Fruit fly (Drosophila melanogaster) whole organism, embryonic: ENCODE data around the gene CG7484.

Experiments
- Adf1 ChIP-seq: fragments of 200-800 bp; sonication (Bioruptor generic); IDR thresholded peaks from 2 replicates; pipeline ENCODE4 v1.3.6; 2022; ENCODE audit warnings: missing biosample characterization, missing genetic modification characterization
- B-H2 ChIP-seq: fragments of 200-800 bp; sonication (Bioruptor generic); optimal IDR thresholded peaks from 2 replicates; lab custom pipeline; 2018; ENCODE audit warnings: missing biosample characterization, mild to moderate bottlenecking, missing genetic modification characterization
- Bteb2 ChIP-seq: fragments of 200-800 bp; sonication (Bioruptor generic); optimal IDR thresholded peaks from 2 replicates; lab custom pipeline; 2016; ENCODE audit warnings: missing biosample characterization, missing genetic modification characterization
- CG10462 ChIP-seq: fragments of 200-800 bp; sonication (Bioruptor generic); optimal IDR thresholded peaks from 2 replicates; lab custom pipeline; 2016; ENCODE audit warnings: missing biosample characterization, missing genetic modification characterization
- CG10959 ChIP-seq: fragments of 200-800 bp; sonication (Bioruptor generic); IDR thresholded peaks from 2 replicates; pipeline ENCODE4 v1.3.6; 2022; ENCODE audit warnings: missing biosample characterization, missing genetic modification characterization
- CG10979 ChIP-seq: fragments of 200-800 bp; sonication (Bioruptor generic); optimal IDR thresholded peaks from 2 replicates; lab custom pipeline; 2018; ENCODE audit warnings: missing biosample characterization, mild to moderate bottlenecking, missing genetic modification characterization, moderate library complexity
- CG11504 ChIP-seq: fragments of 200-800 bp; sonication (Bioruptor generic); optimal IDR thresholded peaks from 3 replicates; lab custom pipeline; 2019; ENCODE audit warnings: missing biosample characterization, mild to moderate bottlenecking, missing genetic modification characterization, moderate library complexity
- CG12219 ChIP-seq: fragments of 200-800 bp; sonication (Bioruptor generic); optimal IDR thresholded peaks from 3 replicates; lab custom pipeline; 2018; ENCODE audit warnings: missing biosample characterization, mild to moderate bottlenecking, missing genetic modification characterization
- CG12659 ChIP-seq: fragments of 200-800 bp; sonication (Bioruptor generic); optimal IDR thresholded peaks from 3 replicates; lab custom pipeline; 2017; ENCODE audit warnings: mild to moderate bottlenecking, missing biosample characterization, missing genetic modification reagents, missing genetic modification characterization
- CG14014 ChIP-seq: fragments of 200-800 bp; sonication (Bioruptor generic); IDR thresholded peaks from 2 replicates; pipeline ENCODE4 v1.3.6; 2022; ENCODE audit warnings: missing biosample characterization, missing genetic modification characterization
- CG15479 ChIP-seq: fragments of 200-800 bp; sonication (Bioruptor generic); optimal IDR thresholded peaks from 3 replicates; lab custom pipeline; 2019; ENCODE audit warnings: missing biosample characterization, mild to moderate bottlenecking, missing genetic modification characterization, moderate library complexity
- CG18476 ChIP-seq: fragments of 200-800 bp; sonication (Bioruptor generic); optimal IDR thresholded peaks from 2 replicates; lab custom pipeline; 2016; ENCODE audit warnings: missing biosample characterization, mild to moderate bottlenecking, missing genetic modification characterization
- CG2889 ChIP-seq: fragments of 200-800 bp; sonication (Bioruptor generic); IDR thresholded peaks from 3 replicates; pipeline ENCODE4 v1.3.6; 2022; ENCODE audit warnings: missing biosample characterization, missing genetic modification characterization
- CG31224 ChIP-seq: fragments of 200-800 bp; sonication (Bioruptor generic); IDR thresholded peaks from 2 replicates; pipeline ENCODE4 v1.3.6; 2022; ENCODE audit warnings: missing biosample characterization, missing genetic modification characterization
- CG32772 ChIP-seq: fragments of 200-800 bp; sonication (Bioruptor generic); IDR thresholded peaks from 2 replicates; pipeline ENCODE4 v1.3.6; 2022; ENCODE audit warnings: missing biosample characterization, missing genetic modification characterization
- CG3838 ChIP-seq: fragments of 200-800 bp; sonication (Bioruptor generic); optimal IDR thresholded peaks from 3 replicates; lab custom pipeline; 2016; ENCODE audit warnings: missing biosample characterization, missing genetic modification characterization
- CG43689 ChIP-seq: fragments of 200-800 bp; sonication (Bioruptor generic); IDR thresholded peaks from 2 replicates; pipeline ENCODE4 v1.3.6; 2022; ENCODE audit warnings: missing biosample characterization, missing genetic modification characterization
- CG8089 ChIP-seq: fragments of 200-800 bp; sonication (Bioruptor generic); optimal IDR thresholded peaks from 3 replicates; lab custom pipeline; 2016; ENCODE audit warnings: missing biosample characterization, missing genetic modification characterization
- CG9609 ChIP-seq: fragments of 200-800 bp; sonication (Bioruptor generic); optimal IDR thresholded peaks from 3 replicates; lab custom pipeline; 2016; ENCODE audit warnings: missing biosample characterization, missing genetic modification characterization
- Chrac-16 ChIP-seq: fragments of 200-800 bp; sonication (Bioruptor generic); optimal IDR thresholded peaks from 3 replicates; lab custom pipeline; 2016; ENCODE audit warnings: missing biosample characterization, missing genetic modification characterization
- CoRest ChIP-seq: fragments of 200-800 bp; sonication (Bioruptor generic); optimal IDR thresholded peaks from 3 replicates; lab custom pipeline; 2018; ENCODE audit warnings: missing biosample characterization, mild to moderate bottlenecking, missing genetic modification characterization, moderate library complexity
- Fer1 ChIP-seq: fragments of 200-800 bp; sonication (Bioruptor generic); optimal IDR thresholded peaks from 2 replicates; lab custom pipeline; 2017; ENCODE audit warnings: missing biosample characterization, mild to moderate bottlenecking, missing genetic modification characterization
- HLH3B ChIP-seq: fragments of 200-800 bp; sonication (Bioruptor generic); IDR thresholded peaks from 2 replicates; pipeline ENCODE4 v1.3.6; 2022; ENCODE audit warnings: missing biosample characterization, missing genetic modification characterization
- HLH54F ChIP-seq: fragments of 200-800 bp; sonication (Bioruptor generic); optimal IDR thresholded peaks from 3 replicates; lab custom pipeline; 2016; ENCODE audit warnings: missing biosample characterization, missing genetic modification characterization
- Hr78 ChIP-seq, 2 experiments: fragments of 200-800 bp in 1 of 2; fragments of >200 bp in 1 of 2; sonication (Bioruptor generic) in 1 of 2; optimal IDR thresholded peaks; 2 replicates each; lab custom pipeline; 2017 to 2019; ENCODE audit warnings: missing biosample characterization in 2 of 2, missing genetic modification characterization in 2 of 2, mild to moderate bottlenecking in 1 of 2, moderate library complexity in 1 of 2
- Pdp1 ChIP-seq, 2 experiments: fragments of 200-800 bp; sonication (Bioruptor generic); optimal IDR thresholded peaks; 3 replicates each; lab custom pipeline; 2016; ENCODE audit warnings: missing biosample characterization in 2 of 2, missing genetic modification characterization in 2 of 2, mild to moderate bottlenecking in 1 of 2, moderate library complexity in 1 of 2
- Sry-δ ChIP-seq: fragments of 200-800 bp; sonication (Bioruptor generic); optimal IDR thresholded peaks from 2 replicates; lab custom pipeline; 2016; ENCODE audit warnings: missing biosample characterization, missing genetic modification characterization
- Ssrp ChIP-seq: fragments of 200-800 bp; sonication (Bioruptor generic); optimal IDR thresholded peaks from 2 replicates; lab custom pipeline; 2018; ENCODE audit warnings: missing biosample characterization, mild to moderate bottlenecking, missing genetic modification characterization, moderate library complexity
- Xrp1 ChIP-seq: fragments of 200-800 bp; sonication (Bioruptor generic); IDR thresholded peaks from 2 replicates; pipeline ENCODE4 v1.3.6; 2022; ENCODE audit warnings: missing biosample characterization, missing genetic modification characterization
- ash1 ChIP-seq: fragments of 200-800 bp; sonication (Bioruptor generic); optimal IDR thresholded peaks from 2 replicates; lab custom pipeline; 2018; ENCODE audit warnings: missing biosample characterization, mild to moderate bottlenecking, missing genetic modification characterization
- ato ChIP-seq: fragments of 200-800 bp; sonication (Bioruptor generic); IDR thresholded peaks from 2 replicates; pipeline ENCODE4 v1.3.6; 2022; ENCODE audit warnings: missing biosample characterization, missing genetic modification characterization; ENCODE audit not compliant: partially characterized antibody
- bigmax ChIP-seq: fragments of 200-800 bp; sonication (Bioruptor generic); optimal IDR thresholded peaks from 2 replicates; lab custom pipeline; 2018; ENCODE audit warnings: missing biosample characterization, mild to moderate bottlenecking, missing genetic modification characterization
- ci ChIP-seq: fragments of 200-800 bp; sonication (Bioruptor generic); IDR thresholded peaks from 3 replicates; pipeline ENCODE4 v1.3.6; 2022; ENCODE audit warnings: missing biosample characterization, missing genetic modification characterization
- crp ChIP-seq, 2 experiments: fragments of 200-800 bp; sonication (Bioruptor generic); optimal IDR thresholded peaks; 2 replicates in 1 of 2; 3 replicates in 1 of 2; lab custom pipeline; 2017; ENCODE audit warnings: missing biosample characterization in 2 of 2, missing genetic modification characterization in 2 of 2, mild to moderate bottlenecking in 1 of 2, moderate library complexity in 1 of 2
- dati ChIP-seq: fragments of 200-800 bp; sonication (Bioruptor generic); IDR thresholded peaks from 2 replicates; pipeline ENCODE4 v1.3.6; 2022; ENCODE audit warnings: missing biosample characterization, missing genetic modification characterization
- exex ChIP-seq: fragments of 200-800 bp; sonication (Bioruptor generic); optimal IDR thresholded peaks from 4 replicates; lab custom pipeline; 2018; ENCODE audit warnings: missing biosample characterization, mild to moderate bottlenecking, missing genetic modification characterization, moderate library complexity
- fd96Cb ChIP-seq: fragments of 200-800 bp; sonication (Bioruptor generic); optimal IDR thresholded peaks from 2 replicates; lab custom pipeline; 2018; ENCODE audit warnings: missing biosample characterization, mild to moderate bottlenecking, missing genetic modification characterization, moderate library complexity
- grau ChIP-seq: fragments of 200-800 bp; optimal IDR thresholded peaks from 3 replicates; lab custom pipeline; 2019; ENCODE audit warnings: missing biosample characterization, mild to moderate bottlenecking, missing genetic modification characterization, moderate library complexity
- insv ChIP-seq, 2 experiments: fragments of 200-800 bp; sonication (Bioruptor generic); optimal IDR thresholded peaks; 3 replicates each; lab custom pipeline; 2016 to 2018; ENCODE audit warnings: missing biosample characterization in 2 of 2, missing genetic modification characterization in 2 of 2
- lab ChIP-seq: fragments of 200-800 bp; sonication (Bioruptor generic); optimal IDR thresholded peaks from 3 replicates; lab custom pipeline; 2017; ENCODE audit warnings: missing biosample characterization, missing genetic modification characterization, mild to moderate bottlenecking, moderate library complexity, missing genetic modification reagents
- nmo ChIP-seq: fragments of 200-800 bp; sonication (Bioruptor generic); optimal IDR thresholded peaks from 2 replicates; lab custom pipeline; 2018; ENCODE audit warnings: missing biosample characterization, mild to moderate bottlenecking, missing genetic modification characterization, moderate library complexity
- pan ChIP-seq, 4 experiments: fragments of >200 bp in 3 of 4; fragments of 200-800 bp in 1 of 4; sonication (Bioruptor generic) in 1 of 4; optimal IDR thresholded peaks in 3 of 4; IDR thresholded peaks in 1 of 4; 2 replicates each; pipeline versions ENCODE4 v1.3.6 to Lab custom; 2017 to 2022; ENCODE audit warnings: missing biosample characterization in 2 of 4, missing genetic modification characterization in 2 of 4, mixed read lengths in 1 of 4
- pb ChIP-seq: fragments of 200-800 bp; sonication (Bioruptor generic); optimal IDR thresholded peaks from 3 replicates; lab custom pipeline; 2016; ENCODE audit warnings: missing biosample characterization, missing genetic modification characterization
- run ChIP-seq: fragments of 200-800 bp; sonication (Bioruptor generic); optimal IDR thresholded peaks from 3 replicates; lab custom pipeline; 2018; ENCODE audit warnings: missing biosample characterization, mild to moderate bottlenecking, missing genetic modification characterization
- sc ChIP-seq, 3 experiments: fragments of >200 bp in 2 of 3; fragments of 200-800 bp in 1 of 3; sonication (Bioruptor generic) in 1 of 3; optimal IDR thresholded peaks; 2 replicates in 2 of 3; 3 replicates in 1 of 3; lab custom pipeline; 2017; ENCODE audit warnings: mild to moderate bottlenecking in 1 of 3, missing biosample characterization in 1 of 3, missing genetic modification characterization in 1 of 3, missing genetic modification reagents in 1 of 3
- sima ChIP-seq: fragments of 200-800 bp; sonication (Bioruptor generic); optimal IDR thresholded peaks from 2 replicates; lab custom pipeline; 2016; ENCODE audit warnings: missing biosample characterization, missing genetic modification characterization
- tio ChIP-seq: fragments of 200-800 bp; sonication (Bioruptor generic); optimal IDR thresholded peaks from 2 replicates; lab custom pipeline; 2017; ENCODE audit warnings: missing biosample characterization, missing genetic modification characterization, inconsistent platforms
- tll ChIP-seq, 2 experiments: fragments of 200-800 bp in 1 of 2; fragments of >200 bp in 1 of 2; sonication (Bioruptor generic) in 1 of 2; optimal IDR thresholded peaks; 2 replicates each; lab custom pipeline; 2017 to 2019; ENCODE audit warnings: missing biosample characterization in 2 of 2, missing genetic modification characterization in 2 of 2, mild to moderate bottlenecking in 1 of 2, moderate library complexity in 1 of 2
- tna ChIP-seq: fragments of 200-800 bp; sonication (Bioruptor generic); IDR thresholded peaks from 2 replicates; pipeline ENCODE4 v1.3.6; 2022; ENCODE audit warnings: missing biosample characterization, missing genetic modification characterization; ENCODE audit not compliant: partially characterized antibody

The CG7484 gene

dm6 chr3L:17625014-17625413, 29.4 kb upstream of the CG7484 start (continued):
- TF ChIP-seq CG18476 (no peak), ci (GFP tag; lab: Robert Waterston, UW) (0 out of 3 replicates have a peak, but pooled peaks have one; percentile 36), CG8089 (GFP tag; lab: Kevin White, UChicago) (no peak), pan (optimal IDR thresholded peaks at IDR 0.05; lab: Kevin White, UChicago) (no peak), pan (GFP tag; optimal IDR thresholded peaks at IDR 0.05 in 1 of 2, IDR thresholded peaks at IDR 0.05 in 1 of 2) (no peak), sc (optimal IDR thresholded peaks at IDR 0.05; lab: Kevin White, UChicago) (no peak), sc (GFP tag; optimal IDR thresholded peaks at IDR 0.05; lab: Kevin White, UChicago) (no peak), Hr78 (GFP tag; optimal IDR thresholded peaks at IDR 0.05; lab: Kevin White, UChicago) (no peak), Pdp1 (GFP tag; optimal IDR thresholded peaks at IDR 0.05; lab: Kevin White, UChicago) (no peak), Chrac-16 (no peak), lab (GFP tag; lab: Kevin White, UChicago) (peak; percentile 43), B-H2 (GFP tag; lab: Kevin White, UChicago) (no peak), tna (GFP tag; lab: Robert Waterston, UW) (no peak), ash1 (GFP tag; lab: Kevin White, UChicago) (no peak), CG11504 (no peak), CG15479 (GFP tag; lab: Kevin White, UChicago) (no peak), Xrp1 (GFP tag; lab: Robert Waterston, UW) (0 out of 2 replicates have a peak, but pooled peaks have one; percentile 17), tio (no peak), CG43689 (GFP tag; lab: Robert Waterston, UW) (no peak), nmo (GFP tag; lab: Kevin White, UChicago) (no peak), Ssrp (tag; lab: Kevin White, UChicago) (no peak), insv (GFP tag; optimal IDR thresholded peaks at IDR 0.05; lab: Kevin White, UChicago) (peak in 1 of 2 experiments; percentile 12), CG14014 (GFP tag; lab: Robert Waterston, UW) (peak; percentile 32; the same call in 1 of the 2 replicates), ato (GFP tag; lab: Robert Waterston, UW) (no peak), CG3838 (no peak), fd96Cb (no peak), CG9609 (GFP tag; lab: Kevin White, UChicago) (no peak), exex (tag; lab: Kevin White, UChicago) (no peak), crp (GFP tag; optimal IDR thresholded peaks at IDR 0.05; lab: Kevin White, UChicago) (no peak), Adf1 (GFP tag; lab: Robert Waterston, UW) (no peak), CG32772 (no peak), dati (GFP tag; lab: Robert Waterston, UW) (no peak), CG12659 (GFP tag; lab: Kevin White, UChicago) (peak; percentile 14), HLH3B (no peak), CG12219 (GFP tag; lab: Kevin White, UChicago) (no peak), Bteb2 (GFP tag; lab: Kevin White, UChicago) (no peak), CoRest (tag; lab: Kevin White, UChicago) (no peak), grau (peak; percentile 19), HLH54F (GFP tag; lab: Kevin White, UChicago) (no peak), run (tag; lab: Kevin White, UChicago) (no peak), CG10462 (no peak), CG10979 (tag; lab: Kevin White, UChicago) (no peak), CG2889 (no peak), sima (GFP tag; lab: Kevin White, UChicago) (no peak), CG31224 (GFP tag; lab: Robert Waterston, UW) (no peak), tll (GFP tag; optimal IDR thresholded peaks at IDR 0.05; lab: Kevin White, UChicago) (no peak), pb (no peak), CG10959 (GFP tag; lab: Robert Waterston, UW) (no peak), Sry-δ (GFP tag; lab: Kevin White, UChicago) (no peak), bigmax (GFP tag; lab: Kevin White, UChicago) (no peak), Fer1 (peak; percentile 47)
